Worm (Caenorhabditis elegans) whole organism, L4/young adult: Measurements from ENCODE around the gene fbxa-59.
A peak's percentile ranks its signal among the peaks of the same experiment; 100 is the strongest.

Source experiments
- W03F9.2 ChIP-seq: fragments of 150-350 bp; optimal IDR thresholded peaks from 2 replicates; lab custom pipeline; 2014; ENCODE audit warnings: missing biosample characterization, missing genetic modification characterization
- dao-5 ChIP-seq: sonication (generic microtip); optimal IDR thresholded peaks from 2 replicates; lab custom pipeline; 2016; ENCODE audit warnings: missing genotype, missing genetic modification characterization, moderate library complexity, missing compliant biosample characterization
- him-1 ChIP-seq: sonication (generic microtip); optimal IDR thresholded peaks from 2 replicates; lab custom pipeline; 2016; ENCODE audit warnings: missing genotype, missing genetic modification reagents, missing genetic modification characterization, missing compliant biosample characterization

The fbxa-59 gene

DNA sequence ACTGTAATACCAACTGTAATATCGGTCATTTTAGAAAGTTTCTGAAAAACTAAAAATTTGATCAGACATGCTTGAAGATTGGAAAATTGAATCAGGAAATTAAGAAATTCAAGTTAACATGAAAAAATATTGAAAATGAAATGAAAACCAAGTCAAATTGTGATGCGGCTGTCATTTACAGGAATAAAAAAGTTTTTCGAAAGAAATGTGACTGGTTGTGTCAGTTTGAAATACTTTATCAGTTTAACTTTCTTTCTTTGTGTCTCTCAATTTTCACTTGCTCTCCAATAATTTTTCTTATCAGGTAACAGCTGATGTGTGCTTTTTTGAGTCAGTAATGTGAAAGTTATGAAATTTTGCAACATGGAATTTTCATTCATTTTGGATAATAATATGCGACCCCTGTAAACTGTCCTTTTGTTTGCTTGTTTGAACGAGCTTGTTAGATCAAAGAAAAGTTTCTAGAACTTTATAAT is 3.0 kb upstream of the fbxa-59 start, which contains the start of gene fbxa-60:
Gene fbxa-60, minus strand, starts transcription at position 51 of the 476 bp plus-strand sequence.
- TF ChIP-seq W03F9.2 (tag; lab: Kevin White, UChicago) (no peak), him-1 (no peak), dao-5 (tag; lab: Kevin White, UChicago) (no peak)

ce11 chrIII:941958-942357 is 1.3 kb downstream of the fbxa-59 start:
- TF ChIP-seq him-1 (no peak), dao-5 (tag; lab: Kevin White, UChicago) (no peak)

DNA sequence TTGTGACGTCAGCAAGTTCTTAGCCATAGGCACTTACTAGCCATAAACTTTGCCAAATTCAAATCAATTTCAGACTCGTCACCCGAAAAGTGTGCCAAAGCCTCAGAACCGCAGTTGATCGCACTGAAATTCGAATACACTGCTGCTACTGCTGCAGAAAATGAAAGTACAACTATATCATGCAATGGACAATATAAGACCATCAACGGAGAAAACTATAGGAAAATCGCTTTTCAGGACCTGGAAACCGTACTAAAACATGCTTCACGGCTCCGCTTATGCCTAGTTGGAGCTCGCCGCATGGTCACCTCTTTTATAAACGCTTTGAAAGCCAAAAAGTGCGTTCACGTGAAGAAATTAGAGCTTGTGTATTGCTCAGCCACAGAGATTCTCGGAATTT is 4.7 kb downstream of the fbxa-59 start, which contains the start of gene fbxa-22:
Gene fbxa-22, plus strand, starts transcription at position 301 of the 400 bp plus-strand sequence.
- TF ChIP-seq dao-5 (tag; lab: Kevin White, UChicago) (no peak), W03F9.2 (tag; lab: Kevin White, UChicago) (no peak)

DNA sequence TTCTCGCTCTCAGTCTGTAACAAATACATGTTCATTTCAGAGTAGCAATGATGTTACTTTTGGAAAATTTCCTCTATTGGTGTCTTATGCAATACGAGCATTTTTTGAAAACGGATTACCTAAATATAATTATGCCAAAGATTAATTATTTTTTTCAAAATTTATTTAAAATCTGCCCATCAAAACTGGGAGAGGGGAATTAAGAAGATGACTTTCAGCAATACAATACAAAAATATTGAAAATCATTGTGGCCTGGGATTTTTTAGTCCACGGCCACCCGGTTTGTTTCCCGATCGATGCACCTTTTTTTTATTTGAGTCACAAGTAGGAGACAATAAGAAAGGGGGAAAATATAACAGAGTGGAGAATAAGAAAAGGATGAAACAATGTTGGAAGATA is 5.3 kb downstream of the fbxa-59 start, which contains the start of gene fbxa-56:
Gene fbxa-56, minus strand, starts transcription at position 101 of the 400 bp plus-strand sequence.
- TF ChIP-seq W03F9.2 (tag; lab: Kevin White, UChicago) (no peak), him-1 (no peak)

- TF ChIP-seq dao-5 (tag; lab: Kevin White, UChicago) (no peak), W03F9.2 (tag; lab: Kevin White, UChicago) (no peak)
Measured at ce11 chrIII:936037-936507, 7.2 kb downstream of the fbxa-59 start, which contains the start of gene fbxa-55. Gene fbxa-55, minus strand, starts transcription at chrIII:936087.

DNA sequence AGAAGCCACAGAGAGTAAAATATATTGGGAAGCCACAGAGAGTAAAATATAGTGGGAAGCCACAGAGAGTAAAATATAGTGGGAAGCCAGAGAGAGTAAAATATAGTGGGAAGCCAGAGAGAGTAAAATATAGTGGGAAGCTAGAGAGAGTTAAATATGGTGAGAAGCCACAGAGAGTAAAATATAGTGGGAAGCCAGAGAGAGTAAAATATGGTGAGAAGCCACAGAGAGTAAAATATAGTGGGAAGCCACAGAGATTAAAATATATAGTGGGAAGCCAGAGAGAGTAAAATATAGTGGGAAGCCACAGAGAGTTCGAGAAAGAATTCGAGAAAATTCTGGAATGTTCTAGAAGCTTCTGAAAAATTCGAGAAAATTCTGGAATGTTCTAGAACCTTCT is 11.9 kb downstream of the fbxa-59 start:
- peak; percentile 29 for TF ChIP-seq dao-5 (tag; lab: Kevin White, UChicago)

- TF ChIP-seq W03F9.2 (tag; lab: Kevin White, UChicago) (no peak), him-1 (no peak), dao-5 (tag; lab: Kevin White, UChicago) (no peak)
Measured at ce11 chrIII:926216-926615, 17.1 kb downstream of the fbxa-59 start, which contains the start of gene pef-1. Gene pef-1, minus strand, starts transcription at chrIII:926316.

DNA sequence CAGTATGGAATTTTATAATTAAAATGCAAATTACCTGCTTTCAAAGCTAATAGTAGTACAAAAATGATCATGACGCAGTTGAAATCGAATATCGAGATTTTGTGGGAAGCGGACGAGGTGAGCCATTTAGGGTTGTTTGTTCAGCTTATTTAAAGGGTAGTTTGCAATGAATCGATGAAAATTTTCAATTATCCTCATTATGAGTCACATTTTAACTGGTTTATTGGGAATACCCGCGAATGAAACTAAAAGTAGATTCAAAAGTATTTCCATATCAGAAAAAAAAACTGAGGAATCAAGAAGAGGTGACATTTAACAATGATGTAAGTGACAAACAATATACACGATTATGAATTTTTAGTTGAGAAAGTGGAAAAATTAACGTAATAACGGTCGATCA is 24.0 kb downstream of the fbxa-59 start, which contains the start of gene F23H11.7:
Gene F23H11.7, minus strand, starts transcription at position 101 of the 400 bp plus-strand sequence.
- TF ChIP-seq W03F9.2 (tag; lab: Kevin White, UChicago) (no peak), dao-5 (tag; lab: Kevin White, UChicago) (no peak), him-1 (no peak)

- TF ChIP-seq him-1 (no peak), dao-5 (tag; lab: Kevin White, UChicago) (no peak), W03F9.2 (tag; lab: Kevin White, UChicago) (no peak)
Measured at ce11 chrIII:916897-917296, 26.4 kb downstream of the fbxa-59 start, which contains the start of gene idpp-13. Gene idpp-13, minus strand, starts transcription at chrIII:916997.

- TF ChIP-seq him-1 = no peak
- no peak for TF ChIP-seq dao-5 (tag; lab: Kevin White, UChicago)
- TF ChIP-seq W03F9.2 (tag; lab: Kevin White, UChicago) = no peak
Measured at ce11 chrIII:910540-911311, 32.5 kb downstream of the fbxa-59 start, which contains the start of the genes F23H11.5 and bra-2. Gene F23H11.5, minus strand, starts transcription at chrIII:910590. Gene bra-2, plus strand, starts transcription at chrIII:911261.

DNA sequence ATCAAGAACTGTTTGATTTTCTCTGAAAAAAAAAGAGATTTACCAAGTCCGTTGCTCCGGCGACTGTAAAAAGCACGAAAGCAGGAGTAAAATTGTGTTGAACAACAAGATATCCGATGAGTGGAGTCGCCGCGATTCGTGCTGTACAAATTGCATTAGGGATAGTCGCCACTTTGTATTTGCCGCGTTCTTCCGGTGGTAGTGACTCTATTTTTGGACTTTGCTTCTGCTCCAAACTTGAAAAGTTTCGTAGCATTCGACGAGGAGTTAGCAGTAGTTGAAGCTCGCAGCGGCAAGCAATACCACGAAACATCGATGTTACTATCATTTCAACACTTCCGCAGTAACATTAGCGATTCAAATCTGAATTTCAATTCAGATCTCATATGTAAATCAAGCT is 33.7 kb downstream of the fbxa-59 start, which contains the start of gene crls-1:
Gene crls-1, minus strand, starts transcription at position 363 of the 400 bp plus-strand sequence.
- TF ChIP-seq dao-5 (tag; lab: Kevin White, UChicago) (no peak), W03F9.2 (tag; lab: Kevin White, UChicago) (no peak), him-1 (no peak)

DNA sequence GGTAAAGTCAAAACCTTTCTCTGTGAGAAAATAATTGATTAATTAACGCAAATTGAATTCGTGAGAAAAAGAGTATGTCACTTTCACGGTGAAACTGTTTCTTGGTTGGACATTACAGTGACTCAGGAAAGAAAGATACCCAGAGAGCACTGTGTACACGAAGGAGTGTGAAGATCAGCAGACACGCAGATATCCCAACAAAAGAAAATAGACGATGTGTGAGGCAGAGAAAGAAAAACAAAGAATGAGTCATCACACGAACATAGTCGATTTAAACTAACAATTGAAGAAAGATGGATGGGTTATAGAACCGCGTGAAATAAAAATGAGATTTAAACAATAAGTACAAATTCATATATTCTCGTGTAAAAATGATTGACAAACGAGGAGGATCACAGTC is 35.3 kb downstream of the fbxa-59 start:
- TF ChIP-seq W03F9.2 (tag; lab: Kevin White, UChicago) = no peak
- TF ChIP-seq him-1 = no peak
- TF ChIP-seq dao-5 (tag; lab: Kevin White, UChicago) = no peak

DNA sequence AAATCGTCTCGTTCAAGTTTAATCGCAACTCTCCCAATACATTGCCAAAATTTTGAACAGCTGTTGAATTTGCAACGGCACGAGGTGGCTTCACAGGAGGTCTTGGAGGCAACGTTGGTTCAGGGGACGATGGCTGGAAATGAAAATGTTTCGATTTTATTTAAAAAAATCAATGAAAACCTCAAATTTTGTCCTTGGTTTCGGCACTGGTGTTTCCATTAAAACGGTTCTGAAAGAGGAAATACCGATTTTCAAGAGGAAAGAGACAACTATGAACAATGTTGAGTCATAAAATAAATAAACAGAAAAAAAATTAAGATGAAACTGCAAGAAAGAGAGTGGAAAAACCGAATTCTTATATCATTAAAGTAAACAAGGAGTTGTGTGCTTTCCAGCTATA is 36.0 kb downstream of the fbxa-59 start, which contains the start of gene F23H11.4:
Gene F23H11.4, minus strand, starts transcription at position 229 of the 400 bp plus-strand sequence.
- TF ChIP-seq him-1 = no peak
- no peak for TF ChIP-seq dao-5 (tag; lab: Kevin White, UChicago)
- TF ChIP-seq W03F9.2 (tag; lab: Kevin White, UChicago) = no peak
